ENCODE assay signal across 4 fruit fly cellular contexts in the genomic region with DNA sequence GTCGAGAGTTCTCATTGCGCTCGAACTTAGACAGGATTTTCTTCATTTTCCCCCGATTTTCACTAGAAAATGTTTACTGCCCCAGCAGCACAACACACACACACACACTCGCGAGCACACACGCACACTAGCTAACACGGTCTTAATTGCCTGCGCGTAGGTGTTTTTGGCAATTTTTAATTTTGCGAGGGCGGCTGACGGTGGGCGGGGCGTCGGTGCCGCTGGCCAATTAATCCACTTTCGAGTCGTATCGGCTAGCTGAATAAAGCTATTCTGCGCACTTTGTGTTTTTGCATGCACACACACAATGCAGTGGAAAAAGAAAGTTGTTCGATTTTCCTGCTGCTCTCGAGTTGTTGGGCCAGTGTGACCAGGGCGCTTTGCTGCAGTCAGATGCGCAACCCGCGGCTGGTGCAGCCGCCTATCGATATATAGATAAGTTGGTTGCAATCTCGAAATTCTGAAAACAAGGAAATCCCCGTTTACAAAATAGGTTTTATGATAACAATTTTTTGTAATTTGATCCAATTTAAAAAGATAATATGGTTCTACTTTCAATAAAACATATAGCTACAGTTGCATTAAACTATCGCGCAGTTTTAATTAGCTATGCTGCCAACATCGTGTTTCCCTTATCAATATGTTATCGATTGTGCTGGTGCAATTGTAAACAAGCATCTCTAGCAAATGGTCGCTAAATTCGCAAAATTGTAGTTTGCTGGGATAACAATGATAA.
A peak's percentile ranks its signal among the peaks of the same experiment; 100 is the strongest.
TF ChIP-seq lines count a peak whose summit lies in the region.

Nak (minus strand) TSS at position 375 of the 736 bp plus-strand sequence.
Tango6 (plus strand) TSS at position 659 of the 736 bp plus-strand sequence.

TF ChIP-seq in whole organism, adult, 20 proteins besides CTCF, POLR2A, EP300 and RAD21 (continued from another document):
- TF ChIP-seq CG12768 (GFP tag; optimal IDR thresholded peaks at IDR 0.05; lab: Kevin White, UChicago), result no peak
- peak; percentile 44 for TF ChIP-seq pad (GFP tag; optimal IDR thresholded peaks at IDR 0.05; lab: Kevin White, UChicago)
- TF ChIP-seq Hr96 (GFP tag; optimal IDR thresholded peaks at IDR 0.05; lab: Kevin White, UChicago), result peak; percentile 67
- peak; percentile 53 for TF ChIP-seq CG5204 (GFP tag; optimal IDR thresholded peaks at IDR 0.05; lab: Kevin White, UChicago)
- TF ChIP-seq toe (GFP tag; optimal IDR thresholded peaks at IDR 0.05; lab: Kevin White, UChicago), result peak; percentile 63

TF ChIP-seq in whole organism, embryonic, 481 proteins besides CTCF, POLR2A, EP300 and RAD21 (continued from another document and continues in another):
- peak; percentile 36 for TF ChIP-seq sd (tag; optimal IDR thresholded peaks at IDR 0.05; lab: Kevin White, UChicago)
- peak; percentile 77 for TF ChIP-seq CG30020 (tag; optimal IDR thresholded peaks at IDR 0.05; lab: Kevin White, UChicago)
- peak; percentile 34; the same call in 1 of the 2 replicates for TF ChIP-seq CG31441 (GFP tag; IDR thresholded peaks at IDR 0.05; lab: Robert Waterston, UW)
- peak in 1 of 2 experiments; percentile 16 for TF ChIP-seq insv (GFP tag; optimal IDR thresholded peaks at IDR 0.05; lab: Kevin White, UChicago)
- TF ChIP-seq Poxn (GFP tag; IDR thresholded peaks at IDR 0.05; lab: Robert Waterston, UW), result no peak
- peak; percentile 63 for TF ChIP-seq CG2712 (tag; optimal IDR thresholded peaks at IDR 0.05; lab: Kevin White, UChicago)
- TF ChIP-seq BtbVII (GFP tag; optimal IDR thresholded peaks at IDR 0.05; lab: Kevin White, UChicago), result no peak
- TF ChIP-seq CG13775 (GFP tag; optimal IDR thresholded peaks at IDR 0.05; lab: Kevin White, UChicago), result peak; percentile 62
- peak; percentile 62 for TF ChIP-seq NC2β (GFP tag; optimal IDR thresholded peaks at IDR 0.05; lab: Kevin White, UChicago)
- TF ChIP-seq CG14441 (GFP tag; IDR thresholded peaks at IDR 0.05; lab: Robert Waterston, UW), result no peak
- no peak for TF ChIP-seq gcm2 (GFP tag; optimal IDR thresholded peaks at IDR 0.05; lab: Kevin White, UChicago)
- no peak for TF ChIP-seq bsh (GFP tag; optimal IDR thresholded peaks at IDR 0.05; lab: Kevin White, UChicago)
- TF ChIP-seq CG9932 (GFP tag; IDR thresholded peaks at IDR 0.05; lab: Robert Waterston, UW), result peak; percentile 50
- no peak for TF ChIP-seq Usf (GFP tag; optimal IDR thresholded peaks at IDR 0.05; lab: Kevin White, UChicago)
- TF ChIP-seq gcm (GFP tag; optimal IDR thresholded peaks at IDR 0.05; lab: Kevin White, UChicago), result peak; percentile 8
- peak; percentile 31 for TF ChIP-seq Myb (GFP tag; optimal IDR thresholded peaks at IDR 0.05; lab: Kevin White, UChicago)
- TF ChIP-seq CG7271 (tag; optimal IDR thresholded peaks at IDR 0.05; lab: Kevin White, UChicago), result peak; percentile 43
- peak; percentile 0 for TF ChIP-seq CG16863 (GFP tag; optimal IDR thresholded peaks at IDR 0.05; lab: Kevin White, UChicago)
- peak; percentile 83 for TF ChIP-seq Sry-β (GFP tag; optimal IDR thresholded peaks at IDR 0.05; lab: Kevin White, UChicago)
- peak; percentile 27; the same call in 1 of the 2 replicates for TF ChIP-seq CG10321 (GFP tag; IDR thresholded peaks at IDR 0.05; lab: Robert Waterston, UW)
- peak; percentile 8 for TF ChIP-seq CG7987 (GFP tag; optimal IDR thresholded peaks at IDR 0.05; lab: Kevin White, UChicago)
- peak; percentile 11 for TF ChIP-seq CG9727 (GFP tag; optimal IDR thresholded peaks at IDR 0.05; lab: Kevin White, UChicago)
- peak; percentile 95 for TF ChIP-seq CG2129 (GFP tag; IDR thresholded peaks at IDR 0.05; lab: Robert Waterston, UW; ENCODE audit: partially characterized antibody)
- TF ChIP-seq zen2 (GFP tag; IDR thresholded peaks at IDR 0.05; lab: Robert Waterston, UW; ENCODE audit: partially characterized antibody), result peak; percentile 88; the same call in 2 of the 3 replicates
- TF ChIP-seq fd102C (GFP tag; optimal IDR thresholded peaks at IDR 0.05; lab: Kevin White, UChicago), result no peak
- peak; percentile 71 for TF ChIP-seq zen (tag; optimal IDR thresholded peaks at IDR 0.05; lab: Kevin White, UChicago)
- peak; percentile 16 for TF ChIP-seq CG7839 (tag; optimal IDR thresholded peaks at IDR 0.05; lab: Kevin White, UChicago)
- peak; percentile 32 for TF ChIP-seq pho (GFP tag; optimal IDR thresholded peaks at IDR 0.05; lab: Kevin White, UChicago)
- TF ChIP-seq lola (GFP tag; optimal IDR thresholded peaks at IDR 0.05; lab: Kevin White, UChicago), result peak in 1 of 3 experiments; percentile 50
- TF ChIP-seq CG18476 (GFP tag; optimal IDR thresholded peaks at IDR 0.05; lab: Kevin White, UChicago), result peak; percentile 29
- TF ChIP-seq CG13624 (GFP tag; optimal IDR thresholded peaks at IDR 0.05; lab: Kevin White, UChicago), result peak; percentile 74
- no peak for TF ChIP-seq usp (GFP tag; optimal IDR thresholded peaks at IDR 0.05; lab: Kevin White, UChicago)
- TF ChIP-seq CG4854 (GFP tag; optimal IDR thresholded peaks at IDR 0.05; lab: Kevin White, UChicago), result no peak
- TF ChIP-seq Gsc (GFP tag; IDR thresholded peaks at IDR 0.05; lab: Robert Waterston, UW), result no peak
- no peak for TF ChIP-seq D19A (tag; optimal IDR thresholded peaks at IDR 0.05; lab: Kevin White, UChicago)
- TF ChIP-seq Med (GFP tag; lab: Kevin White, UChicago), result peak; percentile 83
- peak; percentile 35 for TF ChIP-seq Dp (GFP tag; optimal IDR thresholded peaks at IDR 0.05; lab: Kevin White, UChicago)
- TF ChIP-seq Nf-YB (GFP tag; optimal IDR thresholded peaks at IDR 0.05; lab: Kevin White, UChicago), result peak; percentile 16

TF ChIP-seq in whole organism, prepupa, 60 proteins besides CTCF, POLR2A, EP300 and RAD21 (continued from another document):
- TF ChIP-seq Lpt (GFP tag; optimal IDR thresholded peaks at IDR 0.05; lab: Kevin White, UChicago), result no peak
- no peak for TF ChIP-seq CG7368 (GFP tag; optimal IDR thresholded peaks at IDR 0.05; lab: Kevin White, UChicago)
- peak; percentile 46 for TF ChIP-seq Ets21C (GFP tag; optimal IDR thresholded peaks at IDR 0.05; lab: Kevin White, UChicago)
- no peak for TF ChIP-seq Eip93F (GFP tag; optimal IDR thresholded peaks at IDR 0.05; lab: Kevin White, UChicago)
- no peak for TF ChIP-seq OdsH (GFP tag; optimal IDR thresholded peaks at IDR 0.05; lab: Kevin White, UChicago)
- no peak for TF ChIP-seq CG8119 (GFP tag; IDR thresholded peaks at IDR 0.05; lab: Robert Waterston, UW)
- no peak for TF ChIP-seq CG11762 (GFP tag; optimal IDR thresholded peaks at IDR 0.05; lab: Kevin White, UChicago; ENCODE audit: insufficient read depth)
- TF ChIP-seq CG9139 (GFP tag; optimal IDR thresholded peaks at IDR 0.05; lab: Kevin White, UChicago), result no peak
- TF ChIP-seq Ets96B (tag; optimal IDR thresholded peaks at IDR 0.05; lab: Kevin White, UChicago), result peak; percentile 8
- TF ChIP-seq Hr4 (GFP tag; optimal IDR thresholded peaks at IDR 0.05; lab: Kevin White, UChicago), result peak; percentile 31
- TF ChIP-seq CG3919 (GFP tag; optimal IDR thresholded peaks at IDR 0.05; lab: Kevin White, UChicago), result peak; percentile 24
- no peak for TF ChIP-seq net (GFP tag; optimal IDR thresholded peaks at IDR 0.05; lab: Kevin White, UChicago)
- TF ChIP-seq lz (GFP tag; optimal IDR thresholded peaks at IDR 0.05; lab: Kevin White, UChicago), result peak; percentile 27
- TF ChIP-seq cyc (GFP tag; optimal IDR thresholded peaks at IDR 0.05; lab: Kevin White, UChicago), result peak; percentile 7
- no peak for TF ChIP-seq CG34406 (GFP tag; optimal IDR thresholded peaks at IDR 0.05; lab: Kevin White, UChicago)
- no peak for TF ChIP-seq CG1621 (tag; optimal IDR thresholded peaks at IDR 0.05; lab: Kevin White, UChicago)
- no peak for TF ChIP-seq Hr38 (GFP tag; optimal IDR thresholded peaks at IDR 0.05; lab: Kevin White, UChicago)
- TF ChIP-seq Sox15 (GFP tag; optimal IDR thresholded peaks at IDR 0.05; lab: Kevin White, UChicago), result no peak
- no peak for TF ChIP-seq ss (GFP tag; optimal IDR thresholded peaks at IDR 0.05; lab: Kevin White, UChicago)
- TF ChIP-seq CG16779 (tag; optimal IDR thresholded peaks at IDR 0.05; lab: Kevin White, UChicago), result no peak
- no peak for TF ChIP-seq eg (GFP tag; IDR thresholded peaks at IDR 0.05; lab: Robert Waterston, UW)
- no peak for TF ChIP-seq acj6 (GFP tag; optimal IDR thresholded peaks at IDR 0.05; lab: Kevin White, UChicago)
- no peak for TF ChIP-seq CG10669 (GFP tag; optimal IDR thresholded peaks at IDR 0.05; lab: Kevin White, UChicago)
- TF ChIP-seq fd85E (GFP tag; optimal IDR thresholded peaks at IDR 0.05; lab: Kevin White, UChicago), result no peak
- no peak for TF ChIP-seq CG6808 (GFP tag; optimal IDR thresholded peaks at IDR 0.05; lab: Kevin White, UChicago)
- peak; percentile 28 for TF ChIP-seq Smox (GFP tag; optimal IDR thresholded peaks at IDR 0.05; lab: Kevin White, UChicago)
- no peak for TF ChIP-seq CG10631 (GFP tag; optimal IDR thresholded peaks at IDR 0.05; lab: Kevin White, UChicago)
- TF ChIP-seq CG15336 (GFP tag; IDR thresholded peaks at IDR 0.05; lab: Robert Waterston, UW), result peak; percentile 25; the same call in 1 of the 2 replicates
- TF ChIP-seq dsx (GFP tag; optimal IDR thresholded peaks at IDR 0.05; lab: Kevin White, UChicago; ENCODE audit: poor library complexity, severe bottlenecking), result no peak
- peak; percentile 58 for TF ChIP-seq CG31627 (GFP tag; optimal IDR thresholded peaks at IDR 0.05; lab: Kevin White, UChicago)
- TF ChIP-seq topi (GFP tag; optimal IDR thresholded peaks at IDR 0.05; lab: Kevin White, UChicago), result peak; percentile 47
- peak; percentile 38 for TF ChIP-seq CG6854 (GFP tag; optimal IDR thresholded peaks at IDR 0.05; lab: Kevin White, UChicago)
- no peak for TF ChIP-seq dac (GFP tag; optimal IDR thresholded peaks at IDR 0.05; lab: Kevin White, UChicago)
- TF ChIP-seq Blimp-1 (GFP tag; optimal IDR thresholded peaks at IDR 0.05; lab: Kevin White, UChicago), result peak; percentile 11
- peak; percentile 71 for TF ChIP-seq Eip78C (GFP tag; lab: Kevin White, UChicago)
- TF ChIP-seq CG6276 (GFP tag; optimal IDR thresholded peaks at IDR 0.05; lab: Kevin White, UChicago), result no peak
- TF ChIP-seq Sox102F (GFP tag; optimal IDR thresholded peaks at IDR 0.05; lab: Kevin White, UChicago), result no peak
- TF ChIP-seq esn (GFP tag; optimal IDR thresholded peaks at IDR 0.05; lab: Kevin White, UChicago), result peak; percentile 55
- peak; percentile 44 for TF ChIP-seq Met (GFP tag; optimal IDR thresholded peaks at IDR 0.05; lab: Kevin White, UChicago)
- no peak for TF ChIP-seq CG8632 (GFP tag; optimal IDR thresholded peaks at IDR 0.05; lab: Kevin White, UChicago)
- TF ChIP-seq Eip75B (GFP tag; optimal IDR thresholded peaks at IDR 0.05; lab: Kevin White, UChicago), result peak; percentile 36
- TF ChIP-seq spab (GFP tag; optimal IDR thresholded peaks at IDR 0.05; lab: Kevin White, UChicago), result no peak
- TF ChIP-seq Sox14 (GFP tag; optimal IDR thresholded peaks at IDR 0.05; lab: Kevin White, UChicago), result peak; percentile 72

TF ChIP-seq in whole organism, wandering third instar larva, 38 proteins besides CTCF, POLR2A, EP300 and RAD21 (continued from another document):
- TF ChIP-seq CG32264 (GFP tag; optimal IDR thresholded peaks at IDR 0.05; lab: Kevin White, UChicago) (no peak), dl (GFP tag; optimal IDR thresholded peaks at IDR 0.05; lab: Kevin White, UChicago; ENCODE audit: insufficient read depth in 1 of 2, partially characterized antibody in 2 of 2) (no peak), ey (GFP tag; optimal IDR thresholded peaks at IDR 0.05; lab: Kevin White, UChicago) (peak; percentile 11), Hnf4 (GFP tag; optimal IDR thresholded peaks at IDR 0.05; lab: Kevin White, UChicago) (peak; percentile 36), Jra (GFP tag; optimal IDR thresholded peaks at IDR 0.05; lab: Kevin White, UChicago) (peak; percentile 70), Mio (GFP tag; optimal IDR thresholded peaks at IDR 0.05; lab: Kevin White, UChicago) (no peak), Rel (GFP tag; optimal IDR thresholded peaks at IDR 0.05; lab: Kevin White, UChicago) (no peak), Rel (tag; optimal IDR thresholded peaks at IDR 0.05; lab: Kevin White, UChicago) (peak; percentile 66)
